Worm (Caenorhabditis elegans) whole organism, young adult: ENCODE data around the gene Y71H2B.8.

Source experiments
- F10E7.11 ChIP-seq: sonication (generic microtip); optimal IDR thresholded peaks from 2 replicates; lab custom pipeline; 2017; ENCODE audit warnings: mild to moderate bottlenecking, missing genetic modification characterization, moderate library complexity, missing compliant biosample characterization
- F55B11.4 ChIP-seq: sonication (generic microtip); optimal IDR thresholded peaks from 2 replicates; lab custom pipeline; 2016; ENCODE audit warnings: missing compliant biosample characterization, missing genetic modification characterization, borderline replicate concordance; ENCODE audit not compliant: insufficient read depth
- K12H6.12 ChIP-seq: fragments of 200-800 bp; sonication (Bioruptor generic); optimal IDR thresholded peaks from 2 replicates; lab custom pipeline; 2018; ENCODE audit warnings: mild to moderate bottlenecking, missing genetic modification characterization, missing compliant biosample characterization
- ama-1 ChIP-seq, 3 experiments: fragments of 150-350 bp in 1 of 3; sonication (generic microtip) in 2 of 3; optimal IDR thresholded peaks; 2 replicates each; lab custom pipeline; 2014 to 2018; ENCODE audit warnings: missing biosample characterization in 2 of 3, missing genetic modification characterization in 2 of 3, missing genetic modification reagents in 2 of 3
- ceh-91 ChIP-seq: fragments of 200-800 bp; sonication (Bioruptor generic); IDR thresholded peaks from 2 replicates; pipeline ENCODE4 v1.3.6; 2022; ENCODE audit warnings: missing genetic modification reagents, missing genetic modification characterization, missing compliant biosample characterization
- him-1 ChIP-seq: sonication (generic microtip); optimal IDR thresholded peaks from 2 replicates; lab custom pipeline; 2016; ENCODE audit warnings: missing genotype, missing genetic modification reagents, missing genetic modification characterization, missing compliant biosample characterization
- hlh-12 ChIP-seq: sonication (generic microtip); optimal IDR thresholded peaks from 2 replicates; lab custom pipeline; 2016; ENCODE audit warnings: missing genetic modification characterization, missing compliant biosample characterization
- lin-54 ChIP-seq: fragments of 200-800 bp; sonication (Bioruptor generic); optimal IDR thresholded peaks from 2 replicates; lab custom pipeline; 2018; ENCODE audit warnings: mild to moderate bottlenecking, missing genetic modification characterization, missing compliant biosample characterization
- lsy-27 ChIP-seq: sonication (generic microtip); optimal IDR thresholded peaks from 2 replicates; lab custom pipeline; 2017; ENCODE audit warnings: missing genetic modification characterization, mild to moderate bottlenecking, missing compliant biosample characterization, antibody characterized with exemption, missing genotype, borderline replicate concordance; ENCODE audit not compliant: insufficient read depth
- pha-4 ChIP-seq: fragments of 150-350 bp; sonication (generic microtip); optimal IDR thresholded peaks from 2 replicates; lab custom pipeline; 2014; ENCODE audit warnings: missing biosample characterization, missing genetic modification reagents, missing genetic modification characterization
- sea-2 ChIP-seq: fragments of 200-800 bp; sonication (Bioruptor generic); IDR thresholded peaks from 2 replicates; pipeline ENCODE4 v1.3.6; 2022; ENCODE audit warnings: missing genetic modification characterization, missing compliant biosample characterization
- unc-130 ChIP-seq: sonication (generic microtip); optimal IDR thresholded peaks from 2 replicates; lab custom pipeline; 2016; ENCODE audit warnings: missing genetic modification reagents, missing genetic modification characterization, missing compliant biosample characterization
- ztf-28 ChIP-seq: fragments of 200-800 bp; sonication (Bioruptor generic); IDR thresholded peaks from 2 replicates; pipeline ENCODE4 v1.3.6; 2022; ENCODE audit warnings: missing genetic modification reagents, missing genetic modification characterization, missing compliant biosample characterization

- TF ChIP-seq K12H6.12 (no peak), unc-130 (no peak), ztf-28 (GFP tag; lab: Robert Waterston, UW) (no peak), lin-54 (GFP tag; lab: Kevin White, UChicago) (no peak), ceh-91 (GFP tag; lab: Robert Waterston, UW) (no peak), lsy-27 (tag; lab: Kevin White, UChicago) (no peak), F55B11.4 (tag; lab: Kevin White, UChicago) (no peak), him-1 (tag; lab: Kevin White, UChicago) (no peak), ama-1 (optimal IDR thresholded peaks at IDR 0.05; lab: Kevin White, UChicago) (no peak), ama-1 (GFP tag; optimal IDR thresholded peaks at IDR 0.05; lab: Kevin White, UChicago) (no peak), F10E7.11 (tag; lab: Kevin White, UChicago) (no peak), hlh-12 (tag; lab: Kevin White, UChicago) (no peak), pha-4 (no peak), sea-2 (no peak)
These were observed 17.7 kb upstream of the Y71H2B.8 start, which contains the start of gene nhr-239 for ce11 chrIII:2561410-2561809.
